Worm (Caenorhabditis elegans): ENCODE results near the gene ser-2.

- TF ChIP-seq ztf-11 (tag; optimal IDR thresholded peaks at IDR 0.05) (no peak), snpc-4 (tag; optimal IDR thresholded peaks at IDR 0.05) (no peak)
These were observed 29.8 kb downstream of the ser-2 start for ce11 chrX:15272925-15273324.

Data from whole organism, L2 larva.